Worm (Caenorhabditis elegans) whole organism, L4 larva: ENCODE results near the gene K06A4.2.

ENCODE experiments used
- ZK546.5 ChIP-seq, 2 experiments: sonication (generic microtip); optimal IDR thresholded peaks; 2 replicates each; lab custom pipeline; 2017; ENCODE audit warnings: missing biosample characterization in 2 of 2, missing genetic modification characterization in 2 of 2
- mes-2 ChIP-seq: sonication (generic microtip); optimal IDR thresholded peaks from 2 replicates; lab custom pipeline; 2016; ENCODE audit warnings: missing genotype, mild to moderate bottlenecking, missing genetic modification characterization, missing compliant biosample characterization; ENCODE audit not compliant: poor library complexity, severe bottlenecking

- TF ChIP-seq ZK546.5 (tag; optimal IDR thresholded peaks at IDR 0.05; lab: Kevin White, UChicago) (no peak), mes-2 (tag; lab: Kevin White, UChicago) (no peak)
Measured at ce11 chrV:9473924-9474323, 10.1 kb upstream of the K06A4.2 start.
